Fruit fly (Drosophila melanogaster): Measurements from ENCODE around the gene CG4836.

Gene CG4836

DNA sequence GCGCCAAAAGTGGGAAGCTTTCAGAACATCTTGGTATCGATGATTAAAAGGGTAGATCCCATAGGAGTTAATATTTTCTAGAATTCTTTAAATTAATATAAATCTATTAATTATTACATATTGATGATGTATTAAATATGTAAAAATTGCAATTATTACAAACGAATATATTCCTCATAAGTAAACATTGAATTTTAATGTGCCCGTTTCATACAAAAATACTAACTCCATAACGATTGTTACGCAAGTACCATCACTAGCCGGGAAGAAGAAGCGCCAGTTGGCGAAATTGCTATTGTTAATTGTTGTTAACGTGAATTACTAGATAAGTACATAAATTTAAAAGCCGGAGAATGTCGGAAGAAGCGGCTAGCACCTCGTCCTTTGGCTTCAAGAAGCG is 43.8 kb downstream of the CG4836 start, which contains the start of gene mdlc (continued):
- TF ChIP-seq Sox102F (GFP tag; optimal IDR thresholded peaks at IDR 0.05), result no peak
- TF ChIP-seq CG3847 (GFP tag; IDR thresholded peaks at IDR 0.05), result peak; percentile 26; the same call in 1 of the 2 replicates
- peak; percentile 61 for TF ChIP-seq unc-4 (GFP tag; IDR thresholded peaks at IDR 0.05; ENCODE audit: partially characterized antibody)
- peak; percentile 23 for TF ChIP-seq CG9817 (tag; optimal IDR thresholded peaks at IDR 0.05)
- peak; percentile 39 for TF ChIP-seq sug (tag; optimal IDR thresholded peaks at IDR 0.05)
- peak; percentile 15 for TF ChIP-seq CG10267 (tag; optimal IDR thresholded peaks at IDR 0.05)
- no peak for TF ChIP-seq pfk (GFP tag; optimal IDR thresholded peaks at IDR 0.05)
- TF ChIP-seq wek (GFP tag; optimal IDR thresholded peaks at IDR 0.05), result no peak
- TF ChIP-seq bsh (GFP tag; optimal IDR thresholded peaks at IDR 0.05), result no peak
- TF ChIP-seq hth (optimal IDR thresholded peaks at IDR 0.05), result no peak
- TF ChIP-seq gce (GFP tag; IDR thresholded peaks at IDR 0.05), result no peak
- TF ChIP-seq CG6791 (GFP tag; IDR thresholded peaks at IDR 0.05; ENCODE audit: partially characterized antibody), result no peak
- peak; percentile 25 for TF ChIP-seq CG4424 (GFP tag; optimal IDR thresholded peaks at IDR 0.05)
- no peak for TF ChIP-seq CG7963 (GFP tag; IDR thresholded peaks at IDR 0.05; ENCODE audit: partially characterized antibody)
- no peak for TF ChIP-seq Rx (GFP tag; IDR thresholded peaks at IDR 0.05)
- no peak for TF ChIP-seq CG1603 (tag; optimal IDR thresholded peaks at IDR 0.05)
- TF ChIP-seq Hr3 (GFP tag; optimal IDR thresholded peaks at IDR 0.05), result peak; percentile 40
- peak; percentile 78 for TF ChIP-seq row (GFP tag; IDR thresholded peaks at IDR 0.05)
- TF ChIP-seq Mes4 (GFP tag; optimal IDR thresholded peaks at IDR 0.05), result no peak
- no peak for TF ChIP-seq CG7928 (GFP tag; optimal IDR thresholded peaks at IDR 0.05)
- TF ChIP-seq peb (GFP tag; IDR thresholded peaks at IDR 0.05), result no peak
- TF ChIP-seq D19A (tag; optimal IDR thresholded peaks at IDR 0.05), result no peak
- peak; percentile 33 for TF ChIP-seq CG11504 (tag; optimal IDR thresholded peaks at IDR 0.05)
- no peak for TF ChIP-seq cwo (GFP tag; optimal IDR thresholded peaks at IDR 0.05)
- TF ChIP-seq nmo (GFP tag; optimal IDR thresholded peaks at IDR 0.05), result peak; percentile 70
- TF ChIP-seq CG13296 (GFP tag; optimal IDR thresholded peaks at IDR 0.05), result no peak
- TF ChIP-seq CG4404 (GFP tag; IDR thresholded peaks at IDR 0.05), result no peak
- TF ChIP-seq NFAT (GFP tag; IDR thresholded peaks at IDR 0.05), result no peak
- TF ChIP-seq Ets97D (GFP tag; optimal IDR thresholded peaks at IDR 0.05), result peak; percentile 8
- peak; percentile 54 for TF ChIP-seq slbo (GFP tag; IDR thresholded peaks at IDR 0.05)
- TF ChIP-seq ftz-f1 (GFP tag; optimal IDR thresholded peaks at IDR 0.05), result no peak
- TF ChIP-seq CG13624 (GFP tag; optimal IDR thresholded peaks at IDR 0.05), result no peak
- no peak for TF ChIP-seq sd (tag; optimal IDR thresholded peaks at IDR 0.05)
- TF ChIP-seq CG12769 (tag; optimal IDR thresholded peaks at IDR 0.05), result no peak
- peak; percentile 51 for TF ChIP-seq phol (tag; optimal IDR thresholded peaks at IDR 0.05)
- TF ChIP-seq CG14965 (GFP tag; optimal IDR thresholded peaks at IDR 0.05; ENCODE audit: borderline replicate concordance), result no peak
- TF ChIP-seq CG10959 (GFP tag; IDR thresholded peaks at IDR 0.05), result no peak
- no peak for TF ChIP-seq CG10366 (GFP tag; IDR thresholded peaks at IDR 0.05)
- TF ChIP-seq zf30C (GFP tag; optimal IDR thresholded peaks at IDR 0.05), result no peak
- TF ChIP-seq CG1024 (GFP tag; IDR thresholded peaks at IDR 0.05), result no peak
- no peak for TF ChIP-seq fu2 (GFP tag; optimal IDR thresholded peaks at IDR 0.05)
- no peak for TF ChIP-seq H15 (GFP tag; IDR thresholded peaks at IDR 0.05)
- no peak for TF ChIP-seq usp (GFP tag; optimal IDR thresholded peaks at IDR 0.05)
- TF ChIP-seq corto (GFP tag; optimal IDR thresholded peaks at IDR 0.05), result no peak
- TF ChIP-seq CG10274 (GFP tag; optimal IDR thresholded peaks at IDR 0.05), result no peak
- TF ChIP-seq CG4617 (GFP tag; optimal IDR thresholded peaks at IDR 0.05; ENCODE audit: borderline replicate concordance), result peak; percentile 29
- no peak for TF ChIP-seq bcd (GFP tag; optimal IDR thresholded peaks at IDR 0.05)
- no peak for TF ChIP-seq Gsc (GFP tag; IDR thresholded peaks at IDR 0.05)
- no peak; the same call in 1 of the 2 replicates for TF ChIP-seq lmd (GFP tag; IDR thresholded peaks at IDR 0.05)
- TF ChIP-seq insv (GFP tag; optimal IDR thresholded peaks at IDR 0.05), result no peak
- TF ChIP-seq Sry-δ (GFP tag; optimal IDR thresholded peaks at IDR 0.05), result peak; percentile 77
